Fruit fly (Drosophila melanogaster) whole organism, prepupa: Measurements from ENCODE around the gene crm.

Experiments used
- Blimp-1 ChIP-seq: fragments of 200-800 bp; sonication (Bioruptor generic); optimal IDR thresholded peaks from 3 replicates; lab custom pipeline; 2017; ENCODE audit warnings: missing biosample characterization, missing genetic modification characterization, mild to moderate bottlenecking, moderate library complexity, missing genetic modification reagents
- CG31627 ChIP-seq: fragments of 200-800 bp; sonication (Bioruptor generic); optimal IDR thresholded peaks from 3 replicates; lab custom pipeline; 2016; ENCODE audit warnings: missing biosample characterization, missing genetic modification characterization
- CG8319 ChIP-seq: fragments of 200-800 bp; sonication (Bioruptor generic); optimal IDR thresholded peaks from 3 replicates; lab custom pipeline; 2016; ENCODE audit warnings: missing biosample characterization, missing genetic modification characterization
- Met ChIP-seq: fragments of 200-800 bp; sonication (Bioruptor generic); optimal IDR thresholded peaks from 3 replicates; lab custom pipeline; 2016; ENCODE audit warnings: missing biosample characterization, missing genetic modification characterization
- Sox102F ChIP-seq: fragments of 200-800 bp; sonication (Bioruptor generic); optimal IDR thresholded peaks from 2 replicates; lab custom pipeline; 2016; ENCODE audit warnings: missing biosample characterization, mild to moderate bottlenecking, missing genetic modification characterization
- Sox15 ChIP-seq: fragments of 200-800 bp; sonication (Bioruptor generic); optimal IDR thresholded peaks from 3 replicates; lab custom pipeline; 2016; ENCODE audit warnings: missing biosample characterization, missing genetic modification characterization
- net ChIP-seq: fragments of 200-800 bp; sonication (Bioruptor generic); optimal IDR thresholded peaks from 3 replicates; lab custom pipeline; 2016; ENCODE audit warnings: missing biosample characterization, missing genetic modification characterization
- spab ChIP-seq: fragments of 200-800 bp; sonication (Bioruptor generic); optimal IDR thresholded peaks from 2 replicates; lab custom pipeline; 2017; ENCODE audit warnings: missing biosample characterization, mild to moderate bottlenecking, missing genetic modification characterization, missing genetic modification reagents
- topi ChIP-seq: fragments of 200-800 bp; sonication (Bioruptor generic); optimal IDR thresholded peaks from 3 replicates; lab custom pipeline; 2016; ENCODE audit warnings: missing biosample characterization, missing genetic modification characterization

- TF ChIP-seq spab (no peak), net (GFP tag; lab: Kevin White, UChicago) (no peak), Sox102F (GFP tag; lab: Kevin White, UChicago) (no peak), topi (no peak), Blimp-1 (GFP tag; lab: Kevin White, UChicago) (no peak), Met (GFP tag; lab: Kevin White, UChicago) (no peak), Sox15 (no peak), CG8319 (no peak), CG31627 (no peak)
Measured at dm6 chrX:2743601-2744000, 5.0 kb upstream of the crm start.
